Fruit fly (Drosophila melanogaster) whole organism, prepupa: ENCODE measurements around the gene Awh.

ENCODE experiments used
- Blimp-1 ChIP-seq: fragments of 200-800 bp; sonication (Bioruptor generic); optimal IDR thresholded peaks from 3 replicates; lab custom pipeline; 2017; ENCODE audit warnings: missing biosample characterization, missing genetic modification characterization, mild to moderate bottlenecking, moderate library complexity, missing genetic modification reagents
- CG10631 ChIP-seq: fragments of 200-800 bp; sonication (Bioruptor generic); optimal IDR thresholded peaks from 2 replicates; lab custom pipeline; 2016; ENCODE audit warnings: missing biosample characterization, missing genetic modification characterization
- CG11294 ChIP-seq: fragments of 200-800 bp; sonication (Bioruptor generic); IDR thresholded peaks from 2 replicates; pipeline ENCODE4 v1.3.6; 2022; ENCODE audit warnings: missing biosample characterization, missing genetic modification characterization
- CG11762 ChIP-seq: fragments of 200-800 bp; sonication (Bioruptor generic); optimal IDR thresholded peaks from 3 replicates; lab custom pipeline; 2016; ENCODE audit warnings: missing biosample characterization, missing genetic modification characterization; ENCODE audit not compliant: insufficient read depth
- CG15336 ChIP-seq: fragments of 200-800 bp; sonication (Bioruptor generic); IDR thresholded peaks from 2 replicates; pipeline ENCODE4 v1.3.6; 2022; ENCODE audit warnings: missing biosample characterization, missing genetic modification characterization
- CG3032 ChIP-seq: fragments of 200-800 bp; optimal IDR thresholded peaks from 2 replicates; lab custom pipeline; 2019; ENCODE audit warnings: missing biosample characterization, mild to moderate bottlenecking, missing genetic modification characterization, moderate library complexity
- CG31627 ChIP-seq: fragments of 200-800 bp; sonication (Bioruptor generic); optimal IDR thresholded peaks from 3 replicates; lab custom pipeline; 2016; ENCODE audit warnings: missing biosample characterization, missing genetic modification characterization
- CG32006 ChIP-seq: fragments of 200-800 bp; sonication (Bioruptor generic); optimal IDR thresholded peaks from 3 replicates; lab custom pipeline; 2017; ENCODE audit warnings: missing biosample characterization, mild to moderate bottlenecking, missing genetic modification characterization
- CG34406 ChIP-seq: fragments of 200-800 bp; sonication (Bioruptor generic); optimal IDR thresholded peaks from 3 replicates; lab custom pipeline; 2016; ENCODE audit warnings: missing biosample characterization, missing genetic modification characterization
- CG3919 ChIP-seq: fragments of 200-800 bp; sonication (Bioruptor generic); optimal IDR thresholded peaks from 3 replicates; lab custom pipeline; 2016; ENCODE audit warnings: missing biosample characterization, missing genetic modification characterization
- CG4318 ChIP-seq: fragments of 200-800 bp; sonication (Bioruptor generic); optimal IDR thresholded peaks from 3 replicates; lab custom pipeline; 2017; ENCODE audit warnings: missing biosample characterization, mild to moderate bottlenecking, missing genetic modification characterization
- CG6163 ChIP-seq: fragments of 200-800 bp; sonication (Bioruptor generic); IDR thresholded peaks from 3 replicates; pipeline ENCODE4 v1.3.6; 2022; ENCODE audit warnings: missing biosample characterization, missing genetic modification characterization
- CG6276 ChIP-seq: fragments of 200-800 bp; sonication (Bioruptor generic); optimal IDR thresholded peaks from 2 replicates; lab custom pipeline; 2017; ENCODE audit warnings: missing biosample characterization, mild to moderate bottlenecking, missing genetic modification characterization
- CG6792 ChIP-seq: fragments of 200-800 bp; sonication (Bioruptor generic); optimal IDR thresholded peaks from 3 replicates; lab custom pipeline; 2016; ENCODE audit warnings: missing biosample characterization, missing genetic modification characterization
- CG6808 ChIP-seq: fragments of 200-800 bp; sonication (Bioruptor generic); optimal IDR thresholded peaks from 3 replicates; lab custom pipeline; 2017; ENCODE audit warnings: missing biosample characterization, missing genetic modification characterization, mild to moderate bottlenecking, moderate library complexity, missing genetic modification reagents
- CG6854 ChIP-seq: fragments of 200-800 bp; sonication (Bioruptor generic); optimal IDR thresholded peaks from 2 replicates; lab custom pipeline; 2017; ENCODE audit warnings: missing biosample characterization, mild to moderate bottlenecking, missing genetic modification characterization
- CG7368 ChIP-seq: fragments of 200-800 bp; sonication (Bioruptor generic); optimal IDR thresholded peaks from 3 replicates; lab custom pipeline; 2016; ENCODE audit warnings: missing biosample characterization, missing genetic modification characterization
- CG8119 ChIP-seq: fragments of 200-800 bp; sonication (Bioruptor generic); IDR thresholded peaks from 3 replicates; pipeline ENCODE4 v1.3.6; 2022; ENCODE audit warnings: missing biosample characterization, missing genetic modification characterization
- CG8319 ChIP-seq: fragments of 200-800 bp; sonication (Bioruptor generic); optimal IDR thresholded peaks from 3 replicates; lab custom pipeline; 2016; ENCODE audit warnings: missing biosample characterization, missing genetic modification characterization
- CG8632 ChIP-seq: fragments of 200-800 bp; sonication (Bioruptor generic); optimal IDR thresholded peaks from 3 replicates; lab custom pipeline; 2016; ENCODE audit warnings: missing biosample characterization, missing genetic modification characterization
- Eip75B ChIP-seq: fragments of 200-800 bp; sonication (Bioruptor generic); optimal IDR thresholded peaks from 3 replicates; lab custom pipeline; 2016; ENCODE audit warnings: missing biosample characterization, missing genetic modification characterization
- Eip78C ChIP-seq: fragments of 200-800 bp; sonication (Bioruptor generic); peaks from one replicate; lab custom pipeline; 2016; ENCODE audit warnings: missing biosample characterization, missing genetic modification characterization
- Eip93F ChIP-seq: fragments of 200-800 bp; sonication (Bioruptor generic); optimal IDR thresholded peaks from 2 replicates; lab custom pipeline; 2016; ENCODE audit warnings: missing biosample characterization, mild to moderate bottlenecking, missing genetic modification characterization
- Ets21C ChIP-seq: fragments of 200-800 bp; sonication (Bioruptor generic); optimal IDR thresholded peaks from 3 replicates; lab custom pipeline; 2016; ENCODE audit warnings: missing biosample characterization, missing genetic modification characterization
- Ets96B ChIP-seq: fragments of 200-800 bp; optimal IDR thresholded peaks from 2 replicates; lab custom pipeline; 2019; ENCODE audit warnings: missing biosample characterization, mild to moderate bottlenecking, missing genetic modification characterization, moderate library complexity
- Gug ChIP-seq: fragments of 200-800 bp; sonication (Bioruptor generic); IDR thresholded peaks from 2 replicates; pipeline ENCODE4 v1.3.6; 2022; ENCODE audit warnings: missing biosample characterization, missing genetic modification characterization
- Hr38 ChIP-seq: sonication (Bioruptor generic); optimal IDR thresholded peaks from 2 replicates; lab custom pipeline; 2016; ENCODE audit warnings: missing biosample characterization, missing genetic modification characterization
- Hr4 ChIP-seq: fragments of 200-800 bp; sonication (Bioruptor generic); optimal IDR thresholded peaks from 3 replicates; lab custom pipeline; 2016; ENCODE audit warnings: missing biosample characterization, missing genetic modification characterization
- Lpt ChIP-seq: fragments of 200-800 bp; sonication (Bioruptor generic); optimal IDR thresholded peaks from 3 replicates; lab custom pipeline; 2016; ENCODE audit warnings: missing biosample characterization, missing genetic modification characterization
- Met ChIP-seq: fragments of 200-800 bp; sonication (Bioruptor generic); optimal IDR thresholded peaks from 3 replicates; lab custom pipeline; 2016; ENCODE audit warnings: missing biosample characterization, missing genetic modification characterization
- Smox ChIP-seq: fragments of 200-800 bp; sonication (Bioruptor generic); optimal IDR thresholded peaks from 3 replicates; lab custom pipeline; 2016; ENCODE audit warnings: missing biosample characterization, missing genetic modification characterization
- Sox102F ChIP-seq: fragments of 200-800 bp; sonication (Bioruptor generic); optimal IDR thresholded peaks from 2 replicates; lab custom pipeline; 2016; ENCODE audit warnings: missing biosample characterization, mild to moderate bottlenecking, missing genetic modification characterization
- Sox14 ChIP-seq: fragments of 200-800 bp; sonication (Bioruptor generic); optimal IDR thresholded peaks from 3 replicates; lab custom pipeline; 2016; ENCODE audit warnings: missing biosample characterization, missing genetic modification characterization
- Sox15 ChIP-seq: fragments of 200-800 bp; sonication (Bioruptor generic); optimal IDR thresholded peaks from 3 replicates; lab custom pipeline; 2016; ENCODE audit warnings: missing biosample characterization, missing genetic modification characterization
- achi ChIP-seq: fragments of 200-800 bp; sonication (Bioruptor generic); optimal IDR thresholded peaks from 3 replicates; lab custom pipeline; 2016; ENCODE audit warnings: missing biosample characterization, missing genetic modification characterization
- acj6 ChIP-seq: fragments of 200-800 bp; sonication (Bioruptor generic); optimal IDR thresholded peaks from 3 replicates; lab custom pipeline; 2016; ENCODE audit warnings: missing biosample characterization, missing genetic modification characterization
- cyc ChIP-seq: fragments of 200-800 bp; sonication (Bioruptor generic); optimal IDR thresholded peaks from 3 replicates; lab custom pipeline; 2016; ENCODE audit warnings: missing biosample characterization, missing genetic modification characterization
- dac ChIP-seq: fragments of 200-800 bp; sonication (Bioruptor generic); optimal IDR thresholded peaks from 2 replicates; lab custom pipeline; 2017; ENCODE audit warnings: missing biosample characterization, mild to moderate bottlenecking, missing genetic modification characterization
- dsx ChIP-seq: fragments of 200-800 bp; optimal IDR thresholded peaks from 3 replicates; lab custom pipeline; 2019; ENCODE audit warnings: missing biosample characterization, mild to moderate bottlenecking, missing genetic modification characterization, moderate library complexity; ENCODE audit not compliant: poor library complexity, severe bottlenecking
- eg ChIP-seq: fragments of 200-800 bp; sonication (Bioruptor generic); IDR thresholded peaks from 3 replicates; pipeline ENCODE4 v1.3.6; 2022; ENCODE audit warnings: missing biosample characterization, missing genetic modification characterization
- esn ChIP-seq: fragments of 200-800 bp; sonication (Bioruptor generic); optimal IDR thresholded peaks from 2 replicates; lab custom pipeline; 2016; ENCODE audit warnings: missing biosample characterization, mild to moderate bottlenecking, missing genetic modification characterization, moderate library complexity
- fd59A ChIP-seq: fragments of 200-800 bp; sonication (Bioruptor generic); optimal IDR thresholded peaks from 2 replicates; lab custom pipeline; 2017; ENCODE audit warnings: missing biosample characterization, mild to moderate bottlenecking, missing genetic modification characterization, missing genetic modification reagents
- fd85E ChIP-seq: fragments of 200-800 bp; sonication (Bioruptor generic); optimal IDR thresholded peaks from 3 replicates; lab custom pipeline; 2016; ENCODE audit warnings: missing biosample characterization, missing genetic modification characterization
- fkh ChIP-seq: fragments of 200-800 bp; sonication (Bioruptor generic); optimal IDR thresholded peaks from 3 replicates; lab custom pipeline; 2017; ENCODE audit warnings: missing biosample characterization, mild to moderate bottlenecking, missing genetic modification characterization, moderate library complexity
- lz ChIP-seq: fragments of 200-800 bp; sonication (Bioruptor generic); optimal IDR thresholded peaks from 3 replicates; lab custom pipeline; 2016; ENCODE audit warnings: missing biosample characterization, missing genetic modification characterization
- net ChIP-seq: fragments of 200-800 bp; sonication (Bioruptor generic); optimal IDR thresholded peaks from 3 replicates; lab custom pipeline; 2016; ENCODE audit warnings: missing biosample characterization, missing genetic modification characterization
- pdm3 ChIP-seq: fragments of 200-800 bp; sonication (Bioruptor generic); optimal IDR thresholded peaks from 3 replicates; lab custom pipeline; 2016; ENCODE audit warnings: missing biosample characterization, missing genetic modification characterization
- salr ChIP-seq, 2 experiments: fragments of 200-800 bp; sonication (Bioruptor generic); optimal IDR thresholded peaks; 3 replicates each; lab custom pipeline; 2016 to 2018; ENCODE audit warnings: missing biosample characterization in 2 of 2, missing genetic modification characterization in 2 of 2, mild to moderate bottlenecking in 1 of 2
- spab ChIP-seq: fragments of 200-800 bp; sonication (Bioruptor generic); optimal IDR thresholded peaks from 2 replicates; lab custom pipeline; 2017; ENCODE audit warnings: missing biosample characterization, mild to moderate bottlenecking, missing genetic modification characterization, missing genetic modification reagents
- ss ChIP-seq, 2 experiments: fragments of 200-800 bp; sonication (Bioruptor generic); optimal IDR thresholded peaks; 2 replicates in 1 of 2; 3 replicates in 1 of 2; lab custom pipeline; 2017 to 2018; ENCODE audit warnings: mild to moderate bottlenecking in 2 of 2, missing biosample characterization in 2 of 2, missing genetic modification characterization in 2 of 2, moderate library complexity in 1 of 2
- svp ChIP-seq: fragments of 200-800 bp; sonication (Bioruptor generic); peaks from one replicate; lab custom pipeline; 2016; ENCODE audit warnings: missing biosample characterization, missing genetic modification characterization
- topi ChIP-seq: fragments of 200-800 bp; sonication (Bioruptor generic); optimal IDR thresholded peaks from 3 replicates; lab custom pipeline; 2016; ENCODE audit warnings: missing biosample characterization, missing genetic modification characterization
- vri ChIP-seq: fragments of 200-800 bp; sonication (Bioruptor generic); optimal IDR thresholded peaks from 3 replicates; lab custom pipeline; 2016; ENCODE audit warnings: missing biosample characterization, mild to moderate bottlenecking, missing genetic modification characterization

The Awh gene

DNA sequence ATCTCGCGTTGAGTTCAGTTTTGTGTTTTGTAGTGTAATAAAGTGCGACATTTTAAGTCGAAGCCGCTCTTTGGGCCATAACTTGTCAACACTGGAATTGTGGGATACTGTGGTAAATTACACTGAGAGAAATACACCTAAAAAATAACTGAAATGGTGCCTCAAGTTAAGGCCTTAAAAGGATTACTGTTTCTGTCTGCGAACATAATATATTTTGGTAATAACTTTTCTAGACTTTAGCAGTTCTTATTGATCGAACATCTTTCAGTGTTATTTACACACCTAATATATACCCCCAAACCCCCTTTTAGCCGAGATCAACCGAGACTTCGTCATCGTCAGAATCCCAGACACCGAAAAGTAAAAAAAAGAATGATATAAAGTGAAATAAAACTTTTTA, 5.8 kb downstream of the Awh start:
- peak; percentile 43 for TF ChIP-seq dsx (GFP tag; lab: Kevin White, UChicago)
- no peak for TF ChIP-seq Lpt (GFP tag; lab: Kevin White, UChicago)
- TF ChIP-seq Sox14 (GFP tag; lab: Kevin White, UChicago) = peak; percentile 21
- TF ChIP-seq CG8319 (GFP tag; lab: Kevin White, UChicago) = peak; percentile 39
- peak; percentile 58 for TF ChIP-seq Ets96B (tag; lab: Kevin White, UChicago)
- TF ChIP-seq Hr38 (GFP tag; lab: Kevin White, UChicago) = no peak
- no peak for TF ChIP-seq CG8119 (GFP tag; lab: Robert Waterston, UW)
- TF ChIP-seq Blimp-1 (GFP tag; lab: Kevin White, UChicago) = no peak
- no peak for TF ChIP-seq CG6854 (GFP tag; lab: Kevin White, UChicago)
- TF ChIP-seq net (GFP tag; lab: Kevin White, UChicago) = no peak
- TF ChIP-seq salr (GFP tag; optimal IDR thresholded peaks at IDR 0.05; lab: Kevin White, UChicago) = peak in 1 of 2 experiments; percentile 44
- peak; percentile 45 for TF ChIP-seq Eip75B (GFP tag; lab: Kevin White, UChicago)
- peak; percentile 45 for TF ChIP-seq Sox102F (GFP tag; lab: Kevin White, UChicago)
- peak; percentile 16 for TF ChIP-seq Met (GFP tag; lab: Kevin White, UChicago)
- no peak for TF ChIP-seq Eip93F (GFP tag; lab: Kevin White, UChicago)
- TF ChIP-seq achi (GFP tag; lab: Kevin White, UChicago) = peak; percentile 31
- no peak for TF ChIP-seq CG7368 (GFP tag; lab: Kevin White, UChicago)
- TF ChIP-seq fd85E (GFP tag; lab: Kevin White, UChicago) = no peak
- TF ChIP-seq vri (GFP tag; lab: Kevin White, UChicago) = no peak
- peak; percentile 44 for TF ChIP-seq cyc (GFP tag; lab: Kevin White, UChicago)
- TF ChIP-seq dac (GFP tag; lab: Kevin White, UChicago) = no peak
- no peak for TF ChIP-seq eg
- TF ChIP-seq CG32006 (GFP tag; lab: Kevin White, UChicago) = peak; percentile 32
- peak; percentile 56 for TF ChIP-seq CG3032
- peak; percentile 45 for TF ChIP-seq spab (GFP tag; lab: Kevin White, UChicago)
- peak; percentile 81 for TF ChIP-seq Eip78C
- no peak for TF ChIP-seq Gug (GFP tag; lab: Robert Waterston, UW)
- peak; percentile 44 for TF ChIP-seq CG10631 (GFP tag; lab: Kevin White, UChicago)
- no peak for TF ChIP-seq CG11294 (GFP tag; lab: Robert Waterston, UW)
- peak; percentile 47 for TF ChIP-seq CG6792 (GFP tag; lab: Kevin White, UChicago)
- peak; percentile 1 for TF ChIP-seq Smox
- TF ChIP-seq topi (GFP tag; lab: Kevin White, UChicago) = peak; percentile 50
- TF ChIP-seq ss (GFP tag; optimal IDR thresholded peaks at IDR 0.05; lab: Kevin White, UChicago) = peak in 1 of 2 experiments; percentile 41
- TF ChIP-seq CG6276 = no peak
- peak; percentile 38 for TF ChIP-seq esn
- peak; percentile 44 for TF ChIP-seq pdm3 (GFP tag; lab: Kevin White, UChicago)
- peak; percentile 51 for TF ChIP-seq CG34406
- peak; percentile 7 for TF ChIP-seq CG6808 (GFP tag; lab: Kevin White, UChicago)
- TF ChIP-seq CG6163 (GFP tag; lab: Robert Waterston, UW) = peak; percentile 59; the same call in 2 of the 3 replicates
- TF ChIP-seq Hr4 (GFP tag; lab: Kevin White, UChicago) = no peak
- TF ChIP-seq CG15336 (GFP tag; lab: Robert Waterston, UW) = no peak
- no peak for TF ChIP-seq CG4318 (GFP tag; lab: Kevin White, UChicago)
- TF ChIP-seq Sox15 (GFP tag; lab: Kevin White, UChicago) = peak; percentile 29
- peak; percentile 52 for TF ChIP-seq CG3919 (GFP tag; lab: Kevin White, UChicago)
- TF ChIP-seq Ets21C (GFP tag; lab: Kevin White, UChicago) = peak; percentile 22
- TF ChIP-seq CG11762 (GFP tag; lab: Kevin White, UChicago) = no peak
- peak; percentile 54 for TF ChIP-seq fd59A (GFP tag; lab: Kevin White, UChicago)
- TF ChIP-seq svp = no peak
- peak; percentile 35 for TF ChIP-seq CG31627 (GFP tag; lab: Kevin White, UChicago)
- peak; percentile 46 for TF ChIP-seq lz (GFP tag; lab: Kevin White, UChicago)
- peak; percentile 17 for TF ChIP-seq CG8632 (GFP tag; lab: Kevin White, UChicago)
- peak; percentile 31 for TF ChIP-seq acj6
- no peak for TF ChIP-seq fkh (GFP tag; lab: Kevin White, UChicago)
